Worm (Caenorhabditis elegans) whole organism, L4/young adult: ENCODE measurements around the gene gakh-1.

Experiments
- W03F9.2 ChIP-seq: fragments of 150-350 bp; optimal IDR thresholded peaks from 2 replicates; lab custom pipeline; 2014; ENCODE audit warnings: missing biosample characterization, missing genetic modification characterization
- dao-5 ChIP-seq: sonication (generic microtip); optimal IDR thresholded peaks from 2 replicates; lab custom pipeline; 2016; ENCODE audit warnings: missing genotype, missing genetic modification characterization, moderate library complexity, missing compliant biosample characterization
- him-1 ChIP-seq: sonication (generic microtip); optimal IDR thresholded peaks from 2 replicates; lab custom pipeline; 2016; ENCODE audit warnings: missing genotype, missing genetic modification reagents, missing genetic modification characterization, missing compliant biosample characterization

DNA sequence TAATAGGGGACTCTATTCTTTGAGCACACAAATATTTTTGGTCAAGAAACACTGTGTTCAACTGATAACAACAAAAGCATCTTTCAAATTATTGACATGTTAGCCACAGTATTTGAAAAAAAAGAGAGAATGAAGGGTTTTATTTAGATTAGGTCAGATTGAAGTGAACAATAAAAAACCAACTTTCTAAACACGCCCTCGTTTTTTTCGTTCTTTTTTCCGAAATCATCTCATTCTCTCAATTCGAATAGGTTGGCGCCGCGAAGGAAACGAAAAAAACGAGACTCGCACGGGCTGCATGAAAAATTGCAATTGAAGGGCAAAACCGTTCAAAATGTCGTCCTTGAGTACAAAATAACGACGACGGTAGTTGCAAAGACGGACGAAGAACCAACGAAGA lies 32.0 kb downstream of the gakh-1 start:
- TF ChIP-seq W03F9.2 (tag; lab: Kevin White, UChicago) (no peak), him-1 (no peak), dao-5 (tag; lab: Kevin White, UChicago) (no peak)
